Fruit fly (Drosophila melanogaster) whole organism, embryonic: ENCODE measurements around the gene Ppm1.
A peak's percentile ranks its signal among the peaks of the same experiment; 100 is the strongest.

Source experiments
- Adf1 ChIP-seq: fragments of 200-800 bp; sonication (Bioruptor generic); IDR thresholded peaks from 2 replicates; pipeline ENCODE4 v1.3.6; 2022; ENCODE audit warnings: missing biosample characterization, missing genetic modification characterization
- CG11093 ChIP-seq: fragments of 200-800 bp; sonication (Bioruptor generic); IDR thresholded peaks from 3 replicates; pipeline ENCODE4 v1.3.6; 2022; ENCODE audit warnings: missing biosample characterization, missing genetic modification characterization
- CG12071 ChIP-seq: fragments of 200-800 bp; sonication (Bioruptor generic); optimal IDR thresholded peaks from 3 replicates; lab custom pipeline; 2018; ENCODE audit warnings: missing biosample characterization, mild to moderate bottlenecking, missing genetic modification characterization
- CG13775 ChIP-seq: fragments of 200-800 bp; sonication (Bioruptor generic); optimal IDR thresholded peaks from 3 replicates; lab custom pipeline; 2017; ENCODE audit warnings: missing biosample characterization, mild to moderate bottlenecking, missing genetic modification characterization
- CG14014 ChIP-seq: fragments of 200-800 bp; sonication (Bioruptor generic); IDR thresholded peaks from 2 replicates; pipeline ENCODE4 v1.3.6; 2022; ENCODE audit warnings: missing biosample characterization, missing genetic modification characterization
- CG15479 ChIP-seq: fragments of 200-800 bp; sonication (Bioruptor generic); optimal IDR thresholded peaks from 3 replicates; lab custom pipeline; 2019; ENCODE audit warnings: missing biosample characterization, mild to moderate bottlenecking, missing genetic modification characterization, moderate library complexity
- CG17612 ChIP-seq: fragments of 200-800 bp; sonication (Bioruptor generic); IDR thresholded peaks from 2 replicates; pipeline ENCODE4 v1.3.6; 2022; ENCODE audit warnings: missing biosample characterization, missing genetic modification characterization
- CG18599 ChIP-seq: fragments of 200-800 bp; sonication (Bioruptor generic); optimal IDR thresholded peaks from 3 replicates; lab custom pipeline; 2017; ENCODE audit warnings: missing biosample characterization, missing genetic modification characterization, mild to moderate bottlenecking, moderate library complexity, missing genetic modification reagents
- CG2120 ChIP-seq: fragments of 200-800 bp; sonication (Bioruptor generic); optimal IDR thresholded peaks from 3 replicates; lab custom pipeline; 2016; ENCODE audit warnings: missing biosample characterization, missing genetic modification characterization
- CG30403 ChIP-seq: fragments of 200-800 bp; sonication (Bioruptor generic); optimal IDR thresholded peaks from 3 replicates; lab custom pipeline; 2016; ENCODE audit warnings: missing biosample characterization, missing genetic modification characterization
- CG3281 ChIP-seq: fragments of 200-800 bp; sonication (Bioruptor generic); optimal IDR thresholded peaks from 3 replicates; lab custom pipeline; 2017; ENCODE audit warnings: missing biosample characterization, mild to moderate bottlenecking, missing genetic modification characterization
- CG3407 ChIP-seq: fragments of 200-800 bp; sonication (Bioruptor generic); optimal IDR thresholded peaks from 2 replicates; lab custom pipeline; 2018; ENCODE audit warnings: missing biosample characterization, mild to moderate bottlenecking, missing genetic modification characterization
- CG3838 ChIP-seq: fragments of 200-800 bp; sonication (Bioruptor generic); optimal IDR thresholded peaks from 3 replicates; lab custom pipeline; 2016; ENCODE audit warnings: missing biosample characterization, missing genetic modification characterization
- CG4424 ChIP-seq: fragments of 200-800 bp; sonication (Bioruptor generic); optimal IDR thresholded peaks from 3 replicates; lab custom pipeline; 2016; ENCODE audit warnings: missing biosample characterization, missing genetic modification characterization
- CG7786 ChIP-seq: fragments of 200-800 bp; sonication (Bioruptor generic); optimal IDR thresholded peaks from 2 replicates; lab custom pipeline; 2016; ENCODE audit warnings: missing biosample characterization, missing genetic modification characterization
- CG7839 ChIP-seq: fragments of 200-800 bp; sonication (Bioruptor generic); optimal IDR thresholded peaks from 3 replicates; lab custom pipeline; 2018; ENCODE audit warnings: missing biosample characterization, mild to moderate bottlenecking, missing genetic modification characterization, moderate library complexity
- CG8089 ChIP-seq: fragments of 200-800 bp; sonication (Bioruptor generic); optimal IDR thresholded peaks from 3 replicates; lab custom pipeline; 2016; ENCODE audit warnings: missing biosample characterization, missing genetic modification characterization
- CG8388 ChIP-seq: fragments of 200-800 bp; sonication (Bioruptor generic); optimal IDR thresholded peaks from 2 replicates; lab custom pipeline; 2019; ENCODE audit warnings: missing biosample characterization, mild to moderate bottlenecking, missing genetic modification characterization, moderate library complexity
- CG9817 ChIP-seq: fragments of 200-800 bp; sonication (Bioruptor generic); optimal IDR thresholded peaks from 2 replicates; lab custom pipeline; 2018; ENCODE audit warnings: missing biosample characterization, mild to moderate bottlenecking, missing genetic modification characterization, moderate library complexity
- D19A ChIP-seq: fragments of 200-800 bp; optimal IDR thresholded peaks from 3 replicates; lab custom pipeline; 2019; ENCODE audit warnings: missing biosample characterization, mild to moderate bottlenecking, missing genetic modification characterization, moderate library complexity
- H15 ChIP-seq: fragments of 200-800 bp; sonication (Bioruptor generic); IDR thresholded peaks from 3 replicates; pipeline ENCODE4 v1.3.6; 2022; ENCODE audit warnings: missing biosample characterization, missing genetic modification characterization
- Hmx ChIP-seq: fragments of 200-800 bp; sonication (Bioruptor generic); optimal IDR thresholded peaks from 2 replicates; lab custom pipeline; 2016; ENCODE audit warnings: missing biosample characterization, missing genetic modification characterization
- Lim3 ChIP-seq: fragments of 200-800 bp; sonication (Bioruptor generic); IDR thresholded peaks from 2 replicates; pipeline ENCODE4 v1.3.6; 2022; ENCODE audit warnings: missing biosample characterization, missing genetic modification characterization
- NC2β ChIP-seq: fragments of 200-800 bp; sonication (Bioruptor generic); optimal IDR thresholded peaks from 2 replicates; lab custom pipeline; 2016; ENCODE audit warnings: missing biosample characterization, missing genetic modification characterization
- Spps ChIP-seq: fragments of 200-800 bp; sonication (Bioruptor generic); optimal IDR thresholded peaks from 2 replicates; lab custom pipeline; 2018; ENCODE audit warnings: missing biosample characterization, mild to moderate bottlenecking, missing genetic modification characterization
- Sry-δ ChIP-seq: fragments of 200-800 bp; sonication (Bioruptor generic); optimal IDR thresholded peaks from 2 replicates; lab custom pipeline; 2016; ENCODE audit warnings: missing biosample characterization, missing genetic modification characterization
- Stat92E ChIP-seq, 3 experiments: fragments of >200 bp in 2 of 3; fragments of 200-800 bp in 1 of 3; sonication (Bioruptor generic) in 1 of 3; optimal IDR thresholded peaks; 2 replicates each; lab custom pipeline; 2017 to 2019; ENCODE audit warnings: missing biosample characterization in 3 of 3, missing genetic modification characterization in 3 of 3, mild to moderate bottlenecking in 1 of 3, moderate library complexity in 1 of 3
- YL-1 ChIP-seq: fragments of 200-800 bp; sonication (Bioruptor generic); optimal IDR thresholded peaks from 3 replicates; lab custom pipeline; 2017; ENCODE audit warnings: missing biosample characterization, mild to moderate bottlenecking, missing genetic modification characterization
- ap ChIP-seq: fragments of 200-800 bp; sonication (Bioruptor generic); IDR thresholded peaks from 2 replicates; pipeline ENCODE4 v1.3.6; 2022; ENCODE audit warnings: missing biosample characterization, missing genetic modification characterization
- ci ChIP-seq: fragments of 200-800 bp; sonication (Bioruptor generic); IDR thresholded peaks from 3 replicates; pipeline ENCODE4 v1.3.6; 2022; ENCODE audit warnings: missing biosample characterization, missing genetic modification characterization
- crp ChIP-seq, 2 experiments: fragments of 200-800 bp; sonication (Bioruptor generic); optimal IDR thresholded peaks; 2 replicates in 1 of 2; 3 replicates in 1 of 2; lab custom pipeline; 2017; ENCODE audit warnings: missing biosample characterization in 2 of 2, missing genetic modification characterization in 2 of 2, mild to moderate bottlenecking in 1 of 2, moderate library complexity in 1 of 2
- fd64A ChIP-seq: fragments of 200-800 bp; sonication (Bioruptor generic); optimal IDR thresholded peaks from 3 replicates; lab custom pipeline; 2018; ENCODE audit warnings: missing biosample characterization, mild to moderate bottlenecking, missing genetic modification characterization
- fd96Cb ChIP-seq: fragments of 200-800 bp; sonication (Bioruptor generic); optimal IDR thresholded peaks from 2 replicates; lab custom pipeline; 2018; ENCODE audit warnings: missing biosample characterization, mild to moderate bottlenecking, missing genetic modification characterization, moderate library complexity
- fru ChIP-seq: fragments of >200 bp; optimal IDR thresholded peaks from 2 replicates; lab custom pipeline; 2017
- grau ChIP-seq: fragments of 200-800 bp; optimal IDR thresholded peaks from 3 replicates; lab custom pipeline; 2019; ENCODE audit warnings: missing biosample characterization, mild to moderate bottlenecking, missing genetic modification characterization, moderate library complexity
- gro ChIP-seq: fragments of 200-800 bp; sonication (Bioruptor generic); optimal IDR thresholded peaks from 2 replicates; lab custom pipeline; 2016; ENCODE audit warnings: missing biosample characterization, missing genetic modification characterization
- ham ChIP-seq: fragments of 200-800 bp; sonication (Bioruptor generic); IDR thresholded peaks from 2 replicates; pipeline ENCODE4 v1.3.6; 2022; ENCODE audit warnings: missing biosample characterization, missing genetic modification characterization
- lab ChIP-seq: fragments of 200-800 bp; sonication (Bioruptor generic); optimal IDR thresholded peaks from 3 replicates; lab custom pipeline; 2017; ENCODE audit warnings: missing biosample characterization, missing genetic modification characterization, mild to moderate bottlenecking, moderate library complexity, missing genetic modification reagents
- lmd ChIP-seq: fragments of 200-800 bp; sonication (Bioruptor generic); IDR thresholded peaks from 2 replicates; pipeline ENCODE4 v1.3.6; 2022; ENCODE audit warnings: missing biosample characterization, missing genetic modification characterization
- lov ChIP-seq, 2 experiments: fragments of 200-800 bp in 1 of 2; fragments of >200 bp in 1 of 2; sonication (Bioruptor generic) in 1 of 2; IDR thresholded peaks in 1 of 2; optimal IDR thresholded peaks in 1 of 2; 2 replicates in 1 of 2; 3 replicates in 1 of 2; pipeline versions ENCODE4 v1.3.6 to Lab custom; 2017 to 2022; ENCODE audit warnings: missing biosample characterization in 1 of 2, missing genetic modification characterization in 1 of 2
- mld ChIP-seq: fragments of 200-800 bp; sonication (Bioruptor generic); IDR thresholded peaks from 3 replicates; pipeline ENCODE4 v1.3.6; 2022; ENCODE audit warnings: missing biosample characterization, missing genetic modification characterization; ENCODE audit not compliant: partially characterized antibody
- repo ChIP-seq: fragments of 200-800 bp; sonication (Bioruptor generic); optimal IDR thresholded peaks from 2 replicates; lab custom pipeline; 2016; ENCODE audit warnings: missing biosample characterization, missing genetic modification characterization
- schlank ChIP-seq: fragments of 200-800 bp; sonication (Bioruptor generic); optimal IDR thresholded peaks from 2 replicates; lab custom pipeline; 2018; ENCODE audit warnings: missing biosample characterization, mild to moderate bottlenecking, missing genetic modification characterization
- so ChIP-seq: fragments of 200-800 bp; sonication (Bioruptor generic); IDR thresholded peaks from 3 replicates; pipeline ENCODE4 v1.3.6; 2022; ENCODE audit warnings: missing biosample characterization, missing genetic modification characterization
- ssp ChIP-seq: fragments of 200-800 bp; sonication (Bioruptor generic); IDR thresholded peaks from 2 replicates; pipeline ENCODE4 v1.3.6; 2022; ENCODE audit warnings: missing biosample characterization, missing genetic modification characterization
- stwl ChIP-seq: fragments of 200-800 bp; sonication (Bioruptor generic); optimal IDR thresholded peaks from 3 replicates; lab custom pipeline; 2018; ENCODE audit warnings: missing biosample characterization, mild to moderate bottlenecking, missing genetic modification characterization, moderate library complexity
- tgo ChIP-seq: fragments of 200-800 bp; sonication (Bioruptor generic); IDR thresholded peaks from 3 replicates; pipeline ENCODE4 v1.3.6; 2022; ENCODE audit warnings: missing biosample characterization, missing genetic modification characterization
- tio ChIP-seq: fragments of 200-800 bp; sonication (Bioruptor generic); optimal IDR thresholded peaks from 2 replicates; lab custom pipeline; 2017; ENCODE audit warnings: missing biosample characterization, missing genetic modification characterization, inconsistent platforms

Gene Ppm1

DNA sequence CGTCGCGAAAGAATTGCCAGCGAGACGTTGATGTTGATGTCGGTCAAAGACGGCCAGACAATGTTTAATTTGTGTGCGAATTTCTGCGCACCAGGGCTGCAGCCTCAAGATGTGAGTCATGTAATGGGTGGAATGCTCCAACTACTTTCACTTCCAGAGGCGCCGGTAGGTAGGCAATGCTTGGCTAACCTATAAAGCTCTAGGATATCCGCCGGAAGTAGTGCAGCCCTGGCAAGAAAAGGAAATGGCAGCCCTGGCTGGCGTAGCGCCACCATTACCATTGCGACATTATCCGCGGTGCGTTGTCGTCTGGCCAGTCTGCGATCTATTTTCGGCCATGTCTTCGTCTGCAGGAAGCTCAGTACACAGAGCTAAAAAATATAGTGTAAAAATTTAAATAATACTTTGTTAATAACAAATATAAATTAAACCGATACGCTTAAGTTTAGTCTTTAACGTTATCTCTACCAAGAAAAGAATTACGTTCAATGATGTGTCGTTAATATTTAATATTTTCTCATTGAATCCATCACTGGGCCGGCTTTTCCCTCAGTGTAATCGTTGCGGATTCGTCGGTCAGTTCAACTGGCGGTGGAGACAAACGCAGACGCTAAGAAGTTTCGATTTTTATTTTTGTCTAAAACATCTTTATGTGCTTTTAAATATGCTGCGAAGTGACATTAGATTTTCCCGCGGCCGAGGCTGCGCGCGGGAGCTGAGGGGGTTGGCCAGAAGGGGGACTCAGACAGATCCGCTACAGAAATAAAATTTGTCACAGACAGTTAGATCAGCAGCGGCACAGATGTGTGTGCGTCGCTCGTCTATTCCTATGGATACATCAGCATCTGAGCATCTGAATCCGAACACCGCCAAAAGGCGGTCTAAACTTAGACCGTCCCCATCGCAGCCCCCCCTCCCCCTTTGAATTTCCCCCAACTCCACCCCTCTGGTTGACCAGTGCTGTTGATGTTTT lies 30.8 kb downstream of the Ppm1 start (continued):
- TF ChIP-seq Sry-δ (peak; percentile 9), mld (no peak), CG3407 (GFP tag; lab: Kevin White, UChicago) (peak; percentile 62), CG17612 (GFP tag; lab: Robert Waterston, UW) (peak; percentile 60; the same call in 1 of the 2 replicates), fru (lab: Kevin White, UChicago) (no peak), Hmx (GFP tag; lab: Kevin White, UChicago) (no peak), H15 (GFP tag; lab: Robert Waterston, UW) (peak; percentile 61; the same call in 2 of the 3 replicates), CG11093 (GFP tag; lab: Robert Waterston, UW) (peak; percentile 78), grau (tag; lab: Kevin White, UChicago) (peak; percentile 67), YL-1 (peak; percentile 4), fd64A (no peak), Spps (tag; lab: Kevin White, UChicago) (no peak), ci (GFP tag; lab: Robert Waterston, UW) (peak; percentile 90), CG4424 (GFP tag; lab: Kevin White, UChicago) (peak; percentile 63), ham (GFP tag; lab: Robert Waterston, UW) (peak; percentile 51; the same call in 1 of the 2 replicates), CG12071 (peak; percentile 81), Adf1 (GFP tag; lab: Robert Waterston, UW) (no peak), lab (GFP tag; lab: Kevin White, UChicago) (peak; percentile 89), crp (GFP tag; optimal IDR thresholded peaks at IDR 0.05; lab: Kevin White, UChicago) (peak in 1 of 2 experiments; percentile 24), tio (GFP tag; lab: Kevin White, UChicago) (peak; percentile 41), repo (GFP tag; lab: Kevin White, UChicago) (peak; percentile 8), stwl (tag; lab: Kevin White, UChicago) (no peak), Stat92E (GFP tag; optimal IDR thresholded peaks at IDR 0.05; lab: Kevin White, UChicago) (no peak), CG30403 (GFP tag; lab: Kevin White, UChicago) (peak; percentile 61), CG7786 (GFP tag; lab: Kevin White, UChicago) (peak; percentile 39), schlank (tag; lab: Kevin White, UChicago) (peak; percentile 60), lmd (peak; percentile 86), lov (optimal IDR thresholded peaks at IDR 0.05; lab: Kevin White, UChicago) (no peak), lov (GFP tag; IDR thresholded peaks at IDR 0.05; lab: Robert Waterston, UW) (peak; percentile 80; the same call in 2 of the 3 replicates), CG3838 (GFP tag; lab: Kevin White, UChicago) (peak; percentile 0), NC2β (GFP tag; lab: Kevin White, UChicago) (peak; percentile 15), CG3281 (peak; percentile 85), D19A (tag; lab: Kevin White, UChicago) (peak; percentile 42), CG15479 (GFP tag; lab: Kevin White, UChicago) (peak; percentile 38), CG8388 (GFP tag; lab: Kevin White, UChicago) (peak; percentile 16), so (GFP tag; lab: Robert Waterston, UW) (peak; percentile 77), Lim3 (GFP tag; lab: Robert Waterston, UW) (no peak), CG18599 (peak; percentile 77), CG2120 (GFP tag; lab: Kevin White, UChicago) (peak; percentile 75), CG14014 (GFP tag; lab: Robert Waterston, UW) (peak; percentile 80), CG9817 (tag; lab: Kevin White, UChicago) (peak; percentile 75), ssp (GFP tag; lab: Robert Waterston, UW) (peak; percentile 52), tgo (GFP tag; lab: Robert Waterston, UW) (peak; percentile 69), gro (GFP tag; lab: Kevin White, UChicago) (no peak), CG8089 (GFP tag; lab: Kevin White, UChicago) (peak; percentile 65), ap (GFP tag; lab: Robert Waterston, UW) (peak; percentile 67), CG13775 (GFP tag; lab: Kevin White, UChicago) (peak; percentile 71), fd96Cb (tag; lab: Kevin White, UChicago) (peak; percentile 29), CG7839 (peak; percentile 71)
